Fruit fly (Drosophila melanogaster) S2 (cell line): Measurements from ENCODE around the gene CG14841.

ENCODE experiments used
- CG8478 ChIP-seq: fragments of >200 bp; optimal IDR thresholded peaks from 2 replicates; lab custom pipeline; 2018
- CTCF ChIP-seq, 2 experiments: fragments of >200 bp; optimal IDR thresholded peaks; 2 replicates each; lab custom pipeline; 2018

- TF ChIP-seq CTCF (optimal IDR thresholded peaks at IDR 0.05; lab: Kevin White, UChicago) (no peak), CG8478 (lab: Kevin White, UChicago) (no peak)
Observed at dm6 chr3R:14224105-14224574, 38.1 kb downstream of the CG14841 start, which contains the start of gene Sp212.
